Fruit fly (Drosophila melanogaster): ENCODE results near the gene CG1316.
A peak's percentile ranks its signal among the peaks of the same experiment; 100 is the strongest.

Gene CG1316

dm6 chr3L:4254301-4254834 lies 29.3 kb upstream of the CG1316 start, which contains the start of the genes ago and CG1265:
TSS of gene ago (minus strand) at chr3L:4254306.
TSS of gene CG1265 (plus strand) at chr3L:4254776.
- TF ChIP-seq CG9437 (GFP tag; optimal IDR thresholded peaks at IDR 0.05) (peak; percentile 42), Sry-δ (GFP tag; optimal IDR thresholded peaks at IDR 0.05) (peak; percentile 68), bcd (GFP tag; optimal IDR thresholded peaks at IDR 0.05) (peak; percentile 34), zen (tag; optimal IDR thresholded peaks at IDR 0.05) (peak; percentile 12), Gug (GFP tag; IDR thresholded peaks at IDR 0.05) (peak; percentile 55; the same call in 2 of the 4 replicates), sens (GFP tag) (peak; percentile 52), Fer1 (GFP tag; optimal IDR thresholded peaks at IDR 0.05) (peak; percentile 28), dmrt11E (tag; optimal IDR thresholded peaks at IDR 0.05) (peak; percentile 23), CG4328 (GFP tag; optimal IDR thresholded peaks at IDR 0.05) (peak; percentile 75), CG2678 (tag; optimal IDR thresholded peaks at IDR 0.05) (peak; percentile 54), Doc3 (GFP tag; IDR thresholded peaks at IDR 0.05; ENCODE audit: partially characterized antibody) (0 out of 3 replicates have a peak, but pooled peaks have one; percentile 9), Fer2 (tag; optimal IDR thresholded peaks at IDR 0.05) (peak; percentile 19), CG32532 (GFP tag; IDR thresholded peaks at IDR 0.05) (peak; percentile 8), nerfin-1 (tag; optimal IDR thresholded peaks at IDR 0.05) (no peak), Ets97D (GFP tag; optimal IDR thresholded peaks at IDR 0.05) (peak; percentile 71), CG2199 (GFP tag; IDR thresholded peaks at IDR 0.05) (no peak), vvl (GFP tag; IDR thresholded peaks at IDR 0.05) (peak; percentile 34; the same call in 1 of the 2 replicates), Kr (GFP tag; optimal IDR thresholded peaks at IDR 0.05) (no peak), Ada2b (GFP tag; IDR thresholded peaks at IDR 0.05) (peak; percentile 18; the same call in 1 of the 2 replicates), Ssrp (tag; optimal IDR thresholded peaks at IDR 0.05) (peak; percentile 48), CG8388 (GFP tag; optimal IDR thresholded peaks at IDR 0.05) (peak; percentile 24), zfh2 (GFP tag; optimal IDR thresholded peaks at IDR 0.05) (peak; percentile 8), crc (GFP tag; optimal IDR thresholded peaks at IDR 0.05) (no peak), CTCF (GFP tag; optimal IDR thresholded peaks at IDR 0.05) (no peak), fd96Cb (tag; optimal IDR thresholded peaks at IDR 0.05) (peak; percentile 21), Med (GFP tag) (peak; percentile 74), corto (GFP tag; optimal IDR thresholded peaks at IDR 0.05) (no peak), CG17912 (GFP tag; optimal IDR thresholded peaks at IDR 0.05) (peak; percentile 72), CG2712 (tag; optimal IDR thresholded peaks at IDR 0.05) (peak; percentile 69), gem (tag; optimal IDR thresholded peaks at IDR 0.05) (peak; percentile 74), CG2889 (GFP tag; IDR thresholded peaks at IDR 0.05) (peak; percentile 62; the same call in 2 of the 3 replicates), CG4820 (GFP tag; optimal IDR thresholded peaks at IDR 0.05) (no peak), Xbp1 (GFP tag; optimal IDR thresholded peaks at IDR 0.05) (peak; percentile 29), Oli (tag; optimal IDR thresholded peaks at IDR 0.05) (peak; percentile 31), CG1602 (GFP tag; optimal IDR thresholded peaks at IDR 0.05) (peak; percentile 34), CG6689 (GFP tag; IDR thresholded peaks at IDR 0.05) (peak; percentile 38; the same call in 1 of the 2 replicates), E2f1 (GFP tag; IDR thresholded peaks at IDR 0.05) (peak; percentile 31; the same call in 1 of the 2 replicates), NC2β (GFP tag; optimal IDR thresholded peaks at IDR 0.05) (no peak), CG2120 (GFP tag; optimal IDR thresholded peaks at IDR 0.05) (peak; percentile 52), ci (GFP tag; IDR thresholded peaks at IDR 0.05) (peak; percentile 6; the same call in 1 of the 3 replicates), CG14441 (GFP tag; IDR thresholded peaks at IDR 0.05) (peak; percentile 39; the same call in 1 of the 2 replicates), CG3995 (GFP tag; optimal IDR thresholded peaks at IDR 0.05) (peak; percentile 92), MTF-1 (GFP tag; optimal IDR thresholded peaks at IDR 0.05; ENCODE audit: borderline replicate concordance) (peak; percentile 2), CG10366 (GFP tag; IDR thresholded peaks at IDR 0.05) (peak; percentile 9; the same call in 1 of the 2 replicates), H15 (GFP tag; IDR thresholded peaks at IDR 0.05) (peak; percentile 31; the same call in 1 of the 3 replicates), ken (GFP tag; IDR thresholded peaks at IDR 0.05) (peak; percentile 41; the same call in 1 of the 3 replicates), stwl (tag; optimal IDR thresholded peaks at IDR 0.05) (peak; percentile 33), amos (GFP tag; IDR thresholded peaks at IDR 0.05; ENCODE audit: partially characterized antibody) (peak; percentile 61), CG14667 (GFP tag; IDR thresholded peaks at IDR 0.05) (peak; percentile 46; the same call in 1 of the 2 replicates), B-H2 (GFP tag; optimal IDR thresholded peaks at IDR 0.05) (peak; percentile 49)
